Worm (Caenorhabditis elegans): ENCODE results near the gene snf-3.

The snf-3 gene

ce11 chrII:1103484-1104100, 11.8 kb downstream of the snf-3 start (continued):
- TF ChIP-seq F55B11.4 (tag; optimal IDR thresholded peaks at IDR 0.05; ENCODE audit: borderline replicate concordance, insufficient read depth) = no peak
- TF ChIP-seq nhr-80 (tag; optimal IDR thresholded peaks at IDR 0.05) = peak; percentile 96
- TF ChIP-seq ceh-91 (GFP tag; IDR thresholded peaks at IDR 0.05) = no peak
- no peak for TF ChIP-seq ztf-26 (tag; optimal IDR thresholded peaks at IDR 0.05)
- TF ChIP-seq C17E4.6 (GFP tag; IDR thresholded peaks at IDR 0.05) = no peak
- TF ChIP-seq egrh-3 (GFP tag; IDR thresholded peaks at IDR 0.05) = no peak
- TF ChIP-seq egl-18 (GFP tag; IDR thresholded peaks at IDR 0.05) = no peak
- TF ChIP-seq lin-26 (GFP tag; IDR thresholded peaks at IDR 0.05) = no peak
- no peak for TF ChIP-seq mcd-1 (GFP tag; IDR thresholded peaks at IDR 0.05)
- no peak for TF ChIP-seq ztf-25 (GFP tag; IDR thresholded peaks at IDR 0.05)
- TF ChIP-seq mel-28 (tag; optimal IDR thresholded peaks at IDR 0.05; ENCODE audit: borderline replicate concordance) = no peak
- no peak for TF ChIP-seq him-1 (tag; optimal IDR thresholded peaks at IDR 0.05)
- TF ChIP-seq sptf-2 (GFP tag; optimal IDR thresholded peaks at IDR 0.05) = no peak
- TF ChIP-seq dox-1 (GFP tag; IDR thresholded peaks at IDR 0.05) = peak; percentile 54; the same call in 1 of the 2 replicates
- peak; percentile 27; the same call in 1 of the 2 replicates for TF ChIP-seq cebp-1 (GFP tag; IDR thresholded peaks at IDR 0.05)
- TF ChIP-seq cebp-1 (tag; optimal IDR thresholded peaks at IDR 0.05) = no peak
- TF ChIP-seq ceh-58 (GFP tag; IDR thresholded peaks at IDR 0.05) = no peak
- no peak for TF ChIP-seq K11D2.4 (GFP tag; IDR thresholded peaks at IDR 0.05)
- TF ChIP-seq unc-130 (GFP tag; optimal IDR thresholded peaks at IDR 0.05) = no peak
- peak; percentile 13 for TF ChIP-seq rpc-1 (optimal IDR thresholded peaks at IDR 0.05)
- TF ChIP-seq rpc-1 (tag; optimal IDR thresholded peaks at IDR 0.05) = peak; percentile 57
- no peak for TF ChIP-seq B0019.2 (GFP tag; conservative IDR thresholded peaks at IDR 0.05)
- no peak for TF ChIP-seq lag-1 (GFP tag; IDR thresholded peaks at IDR 0.05)
- no peak for TF ChIP-seq athp-1 (tag; optimal IDR thresholded peaks at IDR 0.05)
- TF ChIP-seq ztf-22 (GFP tag; optimal IDR thresholded peaks at IDR 0.05) = peak; percentile 65
- no peak for TF ChIP-seq nhr-179 (tag; optimal IDR thresholded peaks at IDR 0.05)
- TF ChIP-seq F39B2.1 (GFP tag; IDR thresholded peaks at IDR 0.05) = no peak
- TF ChIP-seq ccch-3 (GFP tag; optimal IDR thresholded peaks at IDR 0.05) = no peak
- TF ChIP-seq Y53F4B.3 (GFP tag; IDR thresholded peaks at IDR 0.05) = no peak
- TF ChIP-seq lin-35 (GFP tag; optimal IDR thresholded peaks at IDR 0.05) = no peak
- peak; percentile 68 for TF ChIP-seq pha-4 (tag; optimal IDR thresholded peaks at IDR 0.05)
- no peak for TF ChIP-seq zfh-2 (GFP tag; conservative IDR thresholded peaks at IDR 0.05)
- no peak for TF ChIP-seq madf-8 (GFP tag; conservative IDR thresholded peaks at IDR 0.05)
- peak; percentile 83 for TF ChIP-seq ets-4 (GFP tag; optimal IDR thresholded peaks at IDR 0.05)
- no peak for TF ChIP-seq zim-3 (tag; optimal IDR thresholded peaks at IDR 0.05)
- TF ChIP-seq Y56A3A.18 (GFP tag; IDR thresholded peaks at IDR 0.05) = no peak
- TF ChIP-seq D2030.7 (GFP tag; IDR thresholded peaks at IDR 0.05) = no peak
- no peak for TF ChIP-seq lsy-27 (tag; optimal IDR thresholded peaks at IDR 0.05; ENCODE audit: borderline replicate concordance, insufficient read depth)
- TF ChIP-seq atf-7 (tag; optimal IDR thresholded peaks at IDR 0.05) = peak; percentile 69
- peak; percentile 65 for TF ChIP-seq tbp1 (GFP tag; optimal IDR thresholded peaks at IDR 0.05)
- TF ChIP-seq mxl-1 (tag; optimal IDR thresholded peaks at IDR 0.05) = no peak
- no peak for TF ChIP-seq cebp-2 (GFP tag; IDR thresholded peaks at IDR 0.05)
- no peak for TF ChIP-seq F10E7.11 (tag; optimal IDR thresholded peaks at IDR 0.05)
- no peak for TF ChIP-seq ztf-3 (GFP tag; optimal IDR thresholded peaks at IDR 0.05)
- no peak for TF ChIP-seq snpc-1.3 (tag; optimal IDR thresholded peaks at IDR 0.05; ENCODE audit: insufficient read depth)
- no peak for TF ChIP-seq nfya-1 (tag; optimal IDR thresholded peaks at IDR 0.05; ENCODE audit: borderline replicate concordance, insufficient read depth)
- TF ChIP-seq ztf-28 (GFP tag; IDR thresholded peaks at IDR 0.05) = no peak
- TF ChIP-seq lsl-1 (GFP tag; optimal IDR thresholded peaks at IDR 0.05) = no peak
- no peak for TF ChIP-seq madf-10 (tag; optimal IDR thresholded peaks at IDR 0.05)

Data from whole organism, young adult.